Worm (Caenorhabditis elegans): ENCODE data around the gene Y41C4A.22.

The Y41C4A.22 gene

DNA sequence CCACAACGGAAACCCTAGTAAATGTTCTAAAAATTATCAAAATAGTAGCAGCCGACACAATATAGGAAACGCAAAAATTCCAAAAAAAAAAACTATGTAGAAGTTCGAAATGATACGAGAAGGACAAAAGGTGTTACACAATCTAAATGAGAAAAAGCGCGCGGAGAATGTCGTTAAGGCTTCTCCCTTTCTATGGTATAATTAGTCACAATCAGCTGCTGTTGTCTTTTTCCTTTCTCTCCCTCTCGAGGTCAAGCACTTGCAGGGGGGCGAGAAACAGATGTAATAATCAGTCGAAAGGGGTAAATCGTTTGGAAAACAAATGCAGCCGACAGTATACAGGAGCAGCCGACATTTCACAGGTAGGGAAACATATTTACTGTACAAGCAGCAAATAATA lies 36.4 kb downstream of the Y41C4A.22 start:
- no peak for TF ChIP-seq jun-1 (tag; optimal IDR thresholded peaks at IDR 0.05)
- no peak for TF ChIP-seq egl-5 (tag; optimal IDR thresholded peaks at IDR 0.05)
- TF ChIP-seq lsy-12 (tag; optimal IDR thresholded peaks at IDR 0.05): no peak
- no peak for TF ChIP-seq snpc-4 (tag; optimal IDR thresholded peaks at IDR 0.05)
- no peak for TF ChIP-seq ama-1 (optimal IDR thresholded peaks at IDR 0.05)

DNA sequence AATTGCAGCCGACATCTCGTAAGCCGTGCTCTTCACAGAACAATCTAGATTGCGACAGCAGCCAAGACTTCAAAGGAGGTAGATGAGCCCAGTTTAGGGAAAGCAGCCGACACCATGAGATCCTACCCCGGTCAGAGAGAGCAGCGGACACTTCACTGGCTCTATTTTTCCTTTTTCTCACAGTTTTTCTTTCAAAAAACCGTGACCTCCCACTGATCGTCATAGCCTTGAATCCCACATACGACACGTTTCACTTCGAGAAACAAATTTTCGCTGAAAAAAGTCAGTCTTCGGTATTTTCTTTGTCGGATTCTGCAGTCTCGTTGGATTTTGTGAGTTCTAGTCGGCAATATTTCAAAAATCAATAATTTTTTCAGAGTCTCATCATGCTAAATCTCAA lies 37.0 kb downstream of the Y41C4A.22 start, which contains the start of gene Y41C4A.21:
Gene Y41C4A.21, plus strand, starts transcription at position 301 of the 400 bp plus-strand sequence.
- no peak for TF ChIP-seq jun-1 (tag; optimal IDR thresholded peaks at IDR 0.05)
- no peak for TF ChIP-seq mml-1 (tag; optimal IDR thresholded peaks at IDR 0.05)
- no peak for TF ChIP-seq elt-1 (tag; optimal IDR thresholded peaks at IDR 0.05)
- no peak for TF ChIP-seq nhr-76 (tag; optimal IDR thresholded peaks at IDR 0.05)
- TF ChIP-seq hmg-11 (tag; optimal IDR thresholded peaks at IDR 0.05): no peak
- no peak for TF ChIP-seq R02D3.7 (tag; optimal IDR thresholded peaks at IDR 0.05)
- no peak for TF ChIP-seq fkh-10 (GFP tag; optimal IDR thresholded peaks at IDR 0.05)
- TF ChIP-seq ama-1 (optimal IDR thresholded peaks at IDR 0.05): no peak
- TF ChIP-seq pha-4 (tag; optimal IDR thresholded peaks at IDR 0.05): no peak
- no peak for TF ChIP-seq ztf-11 (tag; optimal IDR thresholded peaks at IDR 0.05)
- no peak for TF ChIP-seq nhr-23 (tag; optimal IDR thresholded peaks at IDR 0.05)

DNA sequence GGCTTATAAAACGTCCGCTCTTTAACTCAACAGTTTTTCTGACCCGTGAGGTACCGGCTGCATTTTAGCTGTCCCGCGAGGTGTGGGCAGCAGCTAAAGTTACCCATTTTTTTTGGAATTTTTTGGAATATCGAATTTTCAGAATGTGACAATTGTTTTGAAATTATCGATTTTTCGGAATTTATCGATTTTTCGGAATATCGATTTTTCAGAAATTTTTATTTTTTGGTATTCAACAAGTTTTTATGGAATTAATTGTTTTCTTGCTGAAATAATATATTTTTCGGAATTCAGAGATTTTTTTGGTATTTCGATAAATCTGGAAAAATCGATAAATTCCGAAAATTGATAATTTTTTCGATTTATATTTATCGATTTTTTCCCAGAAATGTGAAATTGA lies 37.9 kb downstream of the Y41C4A.22 start:
- TF ChIP-seq ceh-28 (tag; optimal IDR thresholded peaks at IDR 0.05): peak; percentile 97
- TF ChIP-seq egl-27 (tag; optimal IDR thresholded peaks at IDR 0.05): no peak

DNA sequence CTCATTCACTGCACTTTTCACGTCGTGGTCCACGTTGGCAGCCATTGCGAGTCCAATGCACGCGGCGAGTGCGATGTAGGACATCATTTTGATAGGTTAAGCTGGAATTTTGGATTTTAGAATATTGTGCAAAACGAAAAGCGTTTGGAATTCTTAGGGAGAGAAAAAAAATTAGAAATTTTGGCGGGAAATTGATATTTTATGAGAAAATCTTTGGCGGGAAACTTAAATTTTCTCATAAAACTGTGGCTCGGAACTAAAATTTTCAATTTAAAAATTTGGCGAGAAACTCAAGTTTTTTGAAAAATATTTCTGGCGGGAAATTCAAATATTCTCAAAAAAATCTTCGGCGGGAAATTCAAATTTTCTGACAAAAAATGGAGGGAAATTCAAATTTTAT lies 42.5 kb downstream of the Y41C4A.22 start, which contains the start of gene sup-1:
Gene sup-1, minus strand, starts transcription at position 101 of the 400 bp plus-strand sequence.
- TF ChIP-seq ztf-4 (tag; optimal IDR thresholded peaks at IDR 0.05): no peak
- no peak for TF ChIP-seq lin-39 (tag; optimal IDR thresholded peaks at IDR 0.05)
- no peak for TF ChIP-seq mml-1 (tag; optimal IDR thresholded peaks at IDR 0.05)
- no peak for TF ChIP-seq fkh-10 (GFP tag; optimal IDR thresholded peaks at IDR 0.05)
- no peak for TF ChIP-seq skn-1 (tag; optimal IDR thresholded peaks at IDR 0.05)
- TF ChIP-seq aly-2 (tag; optimal IDR thresholded peaks at IDR 0.05): no peak
- TF ChIP-seq unc-39 (tag; optimal IDR thresholded peaks at IDR 0.05): no peak
- no peak for TF ChIP-seq nhr-76 (tag; optimal IDR thresholded peaks at IDR 0.05)
- no peak for TF ChIP-seq nhr-67 (tag; optimal IDR thresholded peaks at IDR 0.05)
- no peak for TF ChIP-seq ceh-28 (tag; optimal IDR thresholded peaks at IDR 0.05)
- no peak for TF ChIP-seq nhr-25 (tag; optimal IDR thresholded peaks at IDR 0.05)
- TF ChIP-seq fkh-2 (tag; optimal IDR thresholded peaks at IDR 0.05): no peak
- TF ChIP-seq jun-1 (tag; optimal IDR thresholded peaks at IDR 0.05): no peak
- TF ChIP-seq nhr-12 (tag; optimal IDR thresholded peaks at IDR 0.05): no peak
- TF ChIP-seq ZK546.5 (tag; optimal IDR thresholded peaks at IDR 0.05): no peak
- no peak for TF ChIP-seq nhr-237 (tag; optimal IDR thresholded peaks at IDR 0.05)

DNA sequence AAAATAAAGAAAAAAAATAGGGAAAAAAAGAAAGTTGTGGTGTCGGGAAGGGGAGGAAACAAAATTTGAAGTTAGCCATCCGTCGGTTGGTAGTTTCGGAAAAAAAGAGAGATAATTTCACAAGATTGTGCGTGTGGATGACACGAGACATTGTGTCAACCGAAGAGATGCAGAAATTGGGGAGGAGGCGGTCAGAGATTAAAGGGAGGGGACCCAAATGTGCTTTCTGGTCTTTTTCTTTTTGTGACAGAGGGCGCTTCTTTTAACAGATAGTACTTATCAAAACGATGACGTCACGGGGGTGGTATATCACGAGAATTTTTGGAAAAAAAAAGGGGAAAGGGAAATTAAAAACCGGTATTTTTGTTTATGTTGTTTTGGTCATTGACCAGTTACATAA lies 43.4 kb downstream of the Y41C4A.22 start:
- TF ChIP-seq unc-39 (tag; optimal IDR thresholded peaks at IDR 0.05) (no peak), ceh-16 (tag; optimal IDR thresholded peaks at IDR 0.05) (no peak), jun-1 (tag; optimal IDR thresholded peaks at IDR 0.05) (no peak), mdl-1 (tag; optimal IDR thresholded peaks at IDR 0.05) (peak; percentile 21), ceh-9 (tag; optimal IDR thresholded peaks at IDR 0.05) (no peak), lsy-12 (tag; optimal IDR thresholded peaks at IDR 0.05) (no peak), ceh-82 (tag; optimal IDR thresholded peaks at IDR 0.05) (no peak), elt-3 (tag; optimal IDR thresholded peaks at IDR 0.05) (no peak), mml-1 (tag; optimal IDR thresholded peaks at IDR 0.05) (no peak), nhr-237 (tag; optimal IDR thresholded peaks at IDR 0.05) (no peak), nfya-1 (tag; optimal IDR thresholded peaks at IDR 0.05; ENCODE audit: insufficient read depth) (peak; percentile 73), ztf-4 (tag; optimal IDR thresholded peaks at IDR 0.05) (no peak), elt-1 (tag; optimal IDR thresholded peaks at IDR 0.05) (peak; percentile 24), nhr-28 (tag; optimal IDR thresholded peaks at IDR 0.05) (no peak), pha-4 (tag; optimal IDR thresholded peaks at IDR 0.05) (no peak), skn-1 (tag; optimal IDR thresholded peaks at IDR 0.05) (no peak), snpc-4 (tag; optimal IDR thresholded peaks at IDR 0.05) (no peak), ZK546.5 (tag; optimal IDR thresholded peaks at IDR 0.05) (no peak), fos-1 (tag; optimal IDR thresholded peaks at IDR 0.05) (no peak), lin-39 (tag; optimal IDR thresholded peaks at IDR 0.05) (peak; percentile 73), zag-1 (tag; optimal IDR thresholded peaks at IDR 0.05) (no peak), daf-12 (tag; optimal IDR thresholded peaks at IDR 0.05) (no peak), pqm-1 (tag; optimal IDR thresholded peaks at IDR 0.05) (no peak), hmg-11 (tag; optimal IDR thresholded peaks at IDR 0.05) (peak; percentile 11), ama-1 (optimal IDR thresholded peaks at IDR 0.05) (no peak), tbx-2 (tag; optimal IDR thresholded peaks at IDR 0.05) (no peak), elt-2 (tag; optimal IDR thresholded peaks at IDR 0.05) (no peak), nhr-11 (tag; optimal IDR thresholded peaks at IDR 0.05) (no peak), egl-5 (tag; optimal IDR thresholded peaks at IDR 0.05) (no peak), aly-2 (tag; optimal IDR thresholded peaks at IDR 0.05) (no peak), fkh-2 (tag; optimal IDR thresholded peaks at IDR 0.05) (no peak), lin-15B (tag; optimal IDR thresholded peaks at IDR 0.05) (peak; percentile 17), nhr-23 (tag; optimal IDR thresholded peaks at IDR 0.05) (no peak), R02D3.7 (tag; optimal IDR thresholded peaks at IDR 0.05) (no peak), nhr-25 (tag; optimal IDR thresholded peaks at IDR 0.05) (no peak), eor-1 (tag; optimal IDR thresholded peaks at IDR 0.05) (no peak)

Measured in whole organism, L3 larva.